Fruit fly (Drosophila melanogaster) whole organism, prepupa: ENCODE results near the gene CG34376.
A peak's percentile ranks its signal among the peaks of the same experiment; 100 is the strongest.

Source experiments
- CG10631 ChIP-seq: fragments of 200-800 bp; sonication (Bioruptor generic); optimal IDR thresholded peaks from 2 replicates; lab custom pipeline; 2016; ENCODE audit warnings: missing biosample characterization, missing genetic modification characterization
- CG10669 ChIP-seq: fragments of 200-800 bp; sonication (Bioruptor generic); optimal IDR thresholded peaks from 3 replicates; lab custom pipeline; 2018; ENCODE audit warnings: missing biosample characterization, mild to moderate bottlenecking, missing genetic modification characterization, moderate library complexity
- CG11762 ChIP-seq: fragments of 200-800 bp; sonication (Bioruptor generic); optimal IDR thresholded peaks from 3 replicates; lab custom pipeline; 2016; ENCODE audit warnings: missing biosample characterization, missing genetic modification characterization; ENCODE audit not compliant: insufficient read depth
- CG11902 ChIP-seq: fragments of 200-800 bp; sonication (Bioruptor generic); optimal IDR thresholded peaks from 3 replicates; lab custom pipeline; 2016; ENCODE audit warnings: missing biosample characterization, missing genetic modification characterization
- CG15336 ChIP-seq: fragments of 200-800 bp; sonication (Bioruptor generic); IDR thresholded peaks from 2 replicates; pipeline ENCODE4 v1.3.6; 2022; ENCODE audit warnings: missing biosample characterization, missing genetic modification characterization
- CG1621 ChIP-seq: fragments of 200-800 bp; sonication (Bioruptor generic); optimal IDR thresholded peaks from 3 replicates; lab custom pipeline; 2018; ENCODE audit warnings: missing biosample characterization, mild to moderate bottlenecking, missing genetic modification characterization
- CG16779 ChIP-seq: fragments of 200-800 bp; sonication (Bioruptor generic); optimal IDR thresholded peaks from 3 replicates; lab custom pipeline; 2017; ENCODE audit warnings: missing biosample characterization, mild to moderate bottlenecking, missing genetic modification characterization
- CG3032 ChIP-seq: fragments of 200-800 bp; optimal IDR thresholded peaks from 2 replicates; lab custom pipeline; 2019; ENCODE audit warnings: missing biosample characterization, mild to moderate bottlenecking, missing genetic modification characterization, moderate library complexity
- CG32006 ChIP-seq: fragments of 200-800 bp; sonication (Bioruptor generic); optimal IDR thresholded peaks from 3 replicates; lab custom pipeline; 2017; ENCODE audit warnings: missing biosample characterization, mild to moderate bottlenecking, missing genetic modification characterization
- CG34406 ChIP-seq: fragments of 200-800 bp; sonication (Bioruptor generic); optimal IDR thresholded peaks from 3 replicates; lab custom pipeline; 2016; ENCODE audit warnings: missing biosample characterization, missing genetic modification characterization
- CG3919 ChIP-seq: fragments of 200-800 bp; sonication (Bioruptor generic); optimal IDR thresholded peaks from 3 replicates; lab custom pipeline; 2016; ENCODE audit warnings: missing biosample characterization, missing genetic modification characterization
- CG6276 ChIP-seq: fragments of 200-800 bp; sonication (Bioruptor generic); optimal IDR thresholded peaks from 2 replicates; lab custom pipeline; 2017; ENCODE audit warnings: missing biosample characterization, mild to moderate bottlenecking, missing genetic modification characterization
- CG6792 ChIP-seq: fragments of 200-800 bp; sonication (Bioruptor generic); optimal IDR thresholded peaks from 3 replicates; lab custom pipeline; 2016; ENCODE audit warnings: missing biosample characterization, missing genetic modification characterization
- CG6808 ChIP-seq: fragments of 200-800 bp; sonication (Bioruptor generic); optimal IDR thresholded peaks from 3 replicates; lab custom pipeline; 2017; ENCODE audit warnings: missing biosample characterization, missing genetic modification characterization, mild to moderate bottlenecking, moderate library complexity, missing genetic modification reagents
- CG8119 ChIP-seq: fragments of 200-800 bp; sonication (Bioruptor generic); IDR thresholded peaks from 3 replicates; pipeline ENCODE4 v1.3.6; 2022; ENCODE audit warnings: missing biosample characterization, missing genetic modification characterization
- CG8632 ChIP-seq: fragments of 200-800 bp; sonication (Bioruptor generic); optimal IDR thresholded peaks from 3 replicates; lab custom pipeline; 2016; ENCODE audit warnings: missing biosample characterization, missing genetic modification characterization
- Eip75B ChIP-seq: fragments of 200-800 bp; sonication (Bioruptor generic); optimal IDR thresholded peaks from 3 replicates; lab custom pipeline; 2016; ENCODE audit warnings: missing biosample characterization, missing genetic modification characterization
- Eip78C ChIP-seq: fragments of 200-800 bp; sonication (Bioruptor generic); peaks from one replicate; lab custom pipeline; 2016; ENCODE audit warnings: missing biosample characterization, missing genetic modification characterization
- Ets96B ChIP-seq: fragments of 200-800 bp; optimal IDR thresholded peaks from 2 replicates; lab custom pipeline; 2019; ENCODE audit warnings: missing biosample characterization, mild to moderate bottlenecking, missing genetic modification characterization, moderate library complexity
- Hr38 ChIP-seq: sonication (Bioruptor generic); optimal IDR thresholded peaks from 2 replicates; lab custom pipeline; 2016; ENCODE audit warnings: missing biosample characterization, missing genetic modification characterization
- Hr39 ChIP-seq: fragments of 200-800 bp; sonication (Bioruptor generic); optimal IDR thresholded peaks from 2 replicates; lab custom pipeline; 2016; ENCODE audit warnings: missing biosample characterization, missing genetic modification characterization
- OdsH ChIP-seq: fragments of 200-800 bp; sonication (Bioruptor generic); optimal IDR thresholded peaks from 3 replicates; lab custom pipeline; 2016; ENCODE audit warnings: missing biosample characterization, missing genetic modification characterization
- Smox ChIP-seq: fragments of 200-800 bp; sonication (Bioruptor generic); optimal IDR thresholded peaks from 3 replicates; lab custom pipeline; 2016; ENCODE audit warnings: missing biosample characterization, missing genetic modification characterization
- Sox102F ChIP-seq: fragments of 200-800 bp; sonication (Bioruptor generic); optimal IDR thresholded peaks from 2 replicates; lab custom pipeline; 2016; ENCODE audit warnings: missing biosample characterization, mild to moderate bottlenecking, missing genetic modification characterization
- Sox14 ChIP-seq: fragments of 200-800 bp; sonication (Bioruptor generic); optimal IDR thresholded peaks from 3 replicates; lab custom pipeline; 2016; ENCODE audit warnings: missing biosample characterization, missing genetic modification characterization
- Sox15 ChIP-seq: fragments of 200-800 bp; sonication (Bioruptor generic); optimal IDR thresholded peaks from 3 replicates; lab custom pipeline; 2016; ENCODE audit warnings: missing biosample characterization, missing genetic modification characterization
- achi ChIP-seq: fragments of 200-800 bp; sonication (Bioruptor generic); optimal IDR thresholded peaks from 3 replicates; lab custom pipeline; 2016; ENCODE audit warnings: missing biosample characterization, missing genetic modification characterization
- acj6 ChIP-seq: fragments of 200-800 bp; sonication (Bioruptor generic); optimal IDR thresholded peaks from 3 replicates; lab custom pipeline; 2016; ENCODE audit warnings: missing biosample characterization, missing genetic modification characterization
- cyc ChIP-seq: fragments of 200-800 bp; sonication (Bioruptor generic); optimal IDR thresholded peaks from 3 replicates; lab custom pipeline; 2016; ENCODE audit warnings: missing biosample characterization, missing genetic modification characterization
- eg ChIP-seq: fragments of 200-800 bp; sonication (Bioruptor generic); IDR thresholded peaks from 3 replicates; pipeline ENCODE4 v1.3.6; 2022; ENCODE audit warnings: missing biosample characterization, missing genetic modification characterization
- esn ChIP-seq: fragments of 200-800 bp; sonication (Bioruptor generic); optimal IDR thresholded peaks from 2 replicates; lab custom pipeline; 2016; ENCODE audit warnings: missing biosample characterization, mild to moderate bottlenecking, missing genetic modification characterization, moderate library complexity
- fd59A ChIP-seq: fragments of 200-800 bp; sonication (Bioruptor generic); optimal IDR thresholded peaks from 2 replicates; lab custom pipeline; 2017; ENCODE audit warnings: missing biosample characterization, mild to moderate bottlenecking, missing genetic modification characterization, missing genetic modification reagents
- fkh ChIP-seq: fragments of 200-800 bp; sonication (Bioruptor generic); optimal IDR thresholded peaks from 3 replicates; lab custom pipeline; 2017; ENCODE audit warnings: missing biosample characterization, mild to moderate bottlenecking, missing genetic modification characterization, moderate library complexity
- lz ChIP-seq: fragments of 200-800 bp; sonication (Bioruptor generic); optimal IDR thresholded peaks from 3 replicates; lab custom pipeline; 2016; ENCODE audit warnings: missing biosample characterization, missing genetic modification characterization
- net ChIP-seq: fragments of 200-800 bp; sonication (Bioruptor generic); optimal IDR thresholded peaks from 3 replicates; lab custom pipeline; 2016; ENCODE audit warnings: missing biosample characterization, missing genetic modification characterization
- pdm3 ChIP-seq: fragments of 200-800 bp; sonication (Bioruptor generic); optimal IDR thresholded peaks from 3 replicates; lab custom pipeline; 2016; ENCODE audit warnings: missing biosample characterization, missing genetic modification characterization
- spab ChIP-seq: fragments of 200-800 bp; sonication (Bioruptor generic); optimal IDR thresholded peaks from 2 replicates; lab custom pipeline; 2017; ENCODE audit warnings: missing biosample characterization, mild to moderate bottlenecking, missing genetic modification characterization, missing genetic modification reagents
- ss ChIP-seq, 2 experiments: fragments of 200-800 bp; sonication (Bioruptor generic); optimal IDR thresholded peaks; 2 replicates in 1 of 2; 3 replicates in 1 of 2; lab custom pipeline; 2017 to 2018; ENCODE audit warnings: mild to moderate bottlenecking in 2 of 2, missing biosample characterization in 2 of 2, missing genetic modification characterization in 2 of 2, moderate library complexity in 1 of 2
- svp ChIP-seq: fragments of 200-800 bp; sonication (Bioruptor generic); peaks from one replicate; lab custom pipeline; 2016; ENCODE audit warnings: missing biosample characterization, missing genetic modification characterization
- topi ChIP-seq: fragments of 200-800 bp; sonication (Bioruptor generic); optimal IDR thresholded peaks from 3 replicates; lab custom pipeline; 2016; ENCODE audit warnings: missing biosample characterization, missing genetic modification characterization

CG34376 gene

dm6 chr3R:22449871-22450424 is 2.0 kb downstream of the CG34376 start:
- TF ChIP-seq fkh (GFP tag; lab: Kevin White, UChicago): peak; percentile 15
- no peak for TF ChIP-seq CG34406 (GFP tag; lab: Kevin White, UChicago)
- TF ChIP-seq CG11902: no peak
- TF ChIP-seq pdm3: no peak
- TF ChIP-seq CG10669 (GFP tag; lab: Kevin White, UChicago): no peak

dm6 chr3R:22454397-22455334 is 6.8 kb downstream of the CG34376 start:
- TF ChIP-seq topi (GFP tag; lab: Kevin White, UChicago): no peak
- TF ChIP-seq svp (GFP tag; lab: Kevin White, UChicago): peak; percentile 98

dm6 chr3R:22455335-22455985 is 7.6 kb downstream of the CG34376 start:
- TF ChIP-seq lz (GFP tag; lab: Kevin White, UChicago) (peak; percentile 9), Sox14 (GFP tag; lab: Kevin White, UChicago) (peak; percentile 32), pdm3 (peak; percentile 34), CG6792 (GFP tag; lab: Kevin White, UChicago) (peak; percentile 38), CG6808 (GFP tag; lab: Kevin White, UChicago) (peak; percentile 53), fd59A (GFP tag; lab: Kevin White, UChicago) (peak; percentile 16), CG10631 (GFP tag; lab: Kevin White, UChicago) (peak; percentile 20), Sox15 (GFP tag; lab: Kevin White, UChicago) (no peak), Sox102F (GFP tag; lab: Kevin White, UChicago) (no peak), CG15336 (GFP tag; lab: Robert Waterston, UW) (no peak), Ets96B (tag; lab: Kevin White, UChicago) (peak; percentile 45), esn (GFP tag; lab: Kevin White, UChicago) (peak; percentile 20), Eip75B (GFP tag; lab: Kevin White, UChicago) (peak; percentile 52), Smox (no peak), CG3919 (GFP tag; lab: Kevin White, UChicago) (peak; percentile 35), achi (GFP tag; lab: Kevin White, UChicago) (peak; percentile 52), CG6276 (peak; percentile 27), OdsH (GFP tag; lab: Kevin White, UChicago) (no peak), CG32006 (peak; percentile 72), topi (GFP tag; lab: Kevin White, UChicago) (peak; percentile 2), CG3032 (tag; lab: Kevin White, UChicago) (peak; percentile 38), fkh (GFP tag; lab: Kevin White, UChicago) (no peak), CG16779 (tag; lab: Kevin White, UChicago) (peak; percentile 35), spab (peak; percentile 54), CG8632 (peak; percentile 29), CG10669 (GFP tag; lab: Kevin White, UChicago) (peak; percentile 53), CG34406 (GFP tag; lab: Kevin White, UChicago) (peak; percentile 32), CG11902 (peak; percentile 13), acj6 (no peak), Hr39 (GFP tag; lab: Kevin White, UChicago) (no peak), eg (GFP tag; lab: Robert Waterston, UW) (0 out of 3 replicates have a peak, but pooled peaks have one; percentile 13), CG11762 (GFP tag; lab: Kevin White, UChicago) (peak; percentile 37), net (GFP tag; lab: Kevin White, UChicago) (peak; percentile 26), cyc (no peak), CG8119 (0 out of 3 replicates have a peak, but pooled peaks have one; percentile 22), CG1621 (peak; percentile 18), Hr38 (no peak), Eip78C (GFP tag; lab: Kevin White, UChicago) (peak; percentile 88), ss (GFP tag; optimal IDR thresholded peaks at IDR 0.05; lab: Kevin White, UChicago) (peak in 1 of 2 experiments; percentile 48), svp (GFP tag; lab: Kevin White, UChicago) (peak; percentile 81)
